Fruit fly (Drosophila melanogaster) whole organism, embryonic: Measurements from ENCODE around the gene Coq7.

Experiments
- Atf3 ChIP-seq: fragments of 200-800 bp; sonication (Bioruptor generic); optimal IDR thresholded peaks from 3 replicates; lab custom pipeline; 2016; ENCODE audit warnings: missing biosample characterization, missing genetic modification characterization
- Atf6 ChIP-seq: fragments of 200-800 bp; sonication (Bioruptor generic); IDR thresholded peaks from 2 replicates; pipeline ENCODE4 v1.3.6; 2022; ENCODE audit warnings: missing biosample characterization, missing genetic modification characterization
- BEAF-32 ChIP-seq: fragments of 200-800 bp; sonication (Bioruptor generic); optimal IDR thresholded peaks from 3 replicates; lab custom pipeline; 2017; ENCODE audit warnings: missing biosample characterization, missing genetic modification characterization, mild to moderate bottlenecking, moderate library complexity, missing genetic modification reagents
- CG10147 ChIP-seq: fragments of 200-800 bp; sonication (Bioruptor generic); optimal IDR thresholded peaks from 2 replicates; lab custom pipeline; 2019; ENCODE audit warnings: missing biosample characterization, mild to moderate bottlenecking, missing genetic modification characterization, moderate library complexity
- CG11504 ChIP-seq: fragments of 200-800 bp; sonication (Bioruptor generic); optimal IDR thresholded peaks from 3 replicates; lab custom pipeline; 2019; ENCODE audit warnings: missing biosample characterization, mild to moderate bottlenecking, missing genetic modification characterization, moderate library complexity
- CG13287 ChIP-seq: fragments of 200-800 bp; sonication (Bioruptor generic); IDR thresholded peaks from 2 replicates; pipeline ENCODE4 v1.3.6; 2022; ENCODE audit warnings: missing biosample characterization, missing genetic modification characterization; ENCODE audit not compliant: partially characterized antibody
- CG15073 ChIP-seq: fragments of 200-800 bp; sonication (Bioruptor generic); optimal IDR thresholded peaks from 2 replicates; lab custom pipeline; 2016; ENCODE audit warnings: missing biosample characterization, missing genetic modification characterization
- CG16779 ChIP-seq: fragments of 200-800 bp; sonication (Bioruptor generic); IDR thresholded peaks from 2 replicates; pipeline ENCODE4 v1.3.6; 2022; ENCODE audit warnings: missing biosample characterization, missing genetic modification characterization
- CG16813 ChIP-seq: fragments of 200-800 bp; sonication (Bioruptor generic); IDR thresholded peaks from 3 replicates; pipeline ENCODE4 v1.3.6; 2022; ENCODE audit warnings: missing biosample characterization, missing genetic modification characterization; ENCODE audit not compliant: partially characterized antibody
- CG17612 ChIP-seq: fragments of 200-800 bp; sonication (Bioruptor generic); IDR thresholded peaks from 2 replicates; pipeline ENCODE4 v1.3.6; 2022; ENCODE audit warnings: missing biosample characterization, missing genetic modification characterization
- CG31365 ChIP-seq: fragments of 200-800 bp; sonication (Bioruptor generic); optimal IDR thresholded peaks from 2 replicates; lab custom pipeline; 2018; ENCODE audit warnings: missing biosample characterization, mild to moderate bottlenecking, missing genetic modification characterization
- CG32532 ChIP-seq: fragments of 200-800 bp; sonication (Bioruptor generic); IDR thresholded peaks from 2 replicates; pipeline ENCODE4 v1.3.6; 2022; ENCODE audit warnings: missing biosample characterization, missing genetic modification characterization
- CG32767 ChIP-seq: fragments of 200-800 bp; sonication (Bioruptor generic); IDR thresholded peaks from 2 replicates; pipeline ENCODE4 v1.3.6; 2022; ENCODE audit warnings: missing biosample characterization, missing genetic modification characterization
- CG4617 ChIP-seq: fragments of 200-800 bp; sonication (Bioruptor generic); optimal IDR thresholded peaks from 3 replicates; lab custom pipeline; 2016; ENCODE audit warnings: missing biosample characterization, missing genetic modification characterization, borderline replicate concordance
- CG5245 ChIP-seq: fragments of 200-800 bp; sonication (Bioruptor generic); optimal IDR thresholded peaks from 3 replicates; lab custom pipeline; 2016; ENCODE audit warnings: missing biosample characterization, missing genetic modification characterization
- CG6765 ChIP-seq: fragments of 200-800 bp; sonication (Bioruptor generic); optimal IDR thresholded peaks from 3 replicates; lab custom pipeline; 2017; ENCODE audit warnings: missing biosample characterization, mild to moderate bottlenecking, missing genetic modification characterization
- CG8388 ChIP-seq: fragments of 200-800 bp; sonication (Bioruptor generic); optimal IDR thresholded peaks from 2 replicates; lab custom pipeline; 2019; ENCODE audit warnings: missing biosample characterization, mild to moderate bottlenecking, missing genetic modification characterization, moderate library complexity
- CG8944 ChIP-seq: fragments of 200-800 bp; sonication (Bioruptor generic); optimal IDR thresholded peaks from 3 replicates; lab custom pipeline; 2016; ENCODE audit warnings: missing biosample characterization, missing genetic modification characterization
- CG9817 ChIP-seq: fragments of 200-800 bp; sonication (Bioruptor generic); optimal IDR thresholded peaks from 2 replicates; lab custom pipeline; 2018; ENCODE audit warnings: missing biosample characterization, mild to moderate bottlenecking, missing genetic modification characterization, moderate library complexity
- CTCF ChIP-seq: fragments of 200-800 bp; sonication (Bioruptor generic); optimal IDR thresholded peaks from 2 replicates; lab custom pipeline; 2017; ENCODE audit warnings: missing biosample characterization, mild to moderate bottlenecking, missing genetic modification characterization, moderate library complexity
- Deaf1 ChIP-seq: fragments of 200-800 bp; optimal IDR thresholded peaks from 3 replicates; lab custom pipeline; 2019; ENCODE audit warnings: missing biosample characterization, mild to moderate bottlenecking, missing genetic modification characterization, moderate library complexity
- Dfd ChIP-seq, 2 experiments: fragments of >200 bp; optimal IDR thresholded peaks; 2 replicates each; lab custom pipeline; 2017; ENCODE audit warnings: missing biosample characterization in 2 of 2, missing genetic modification characterization in 2 of 2
- Fer2 ChIP-seq: fragments of 200-800 bp; sonication (Bioruptor generic); optimal IDR thresholded peaks from 2 replicates; lab custom pipeline; 2018; ENCODE audit warnings: missing biosample characterization, mild to moderate bottlenecking, missing genetic modification characterization, moderate library complexity
- HLHmδ ChIP-seq: fragments of 200-800 bp; sonication (Bioruptor generic); optimal IDR thresholded peaks from 2 replicates; lab custom pipeline; 2018; ENCODE audit warnings: missing biosample characterization, mild to moderate bottlenecking, missing genetic modification characterization, moderate library complexity
- Hand ChIP-seq: fragments of 200-800 bp; sonication (Bioruptor generic); optimal IDR thresholded peaks from 2 replicates; lab custom pipeline; 2017; ENCODE audit warnings: mild to moderate bottlenecking, missing biosample characterization, missing genetic modification reagents, missing genetic modification characterization
- HmgZ ChIP-seq: fragments of 200-800 bp; sonication (Bioruptor generic); optimal IDR thresholded peaks from 2 replicates; lab custom pipeline; 2018; ENCODE audit warnings: missing biosample characterization, mild to moderate bottlenecking, missing genetic modification characterization
- Myb ChIP-seq: fragments of 200-800 bp; sonication (Bioruptor generic); optimal IDR thresholded peaks from 2 replicates; lab custom pipeline; 2016; ENCODE audit warnings: missing biosample characterization, missing genetic modification characterization
- Ptx1 ChIP-seq: fragments of 200-800 bp; sonication (Bioruptor generic); IDR thresholded peaks from 2 replicates; pipeline ENCODE4 v1.3.6; 2022; ENCODE audit warnings: missing biosample characterization, missing genetic modification characterization
- Rx ChIP-seq: fragments of 200-800 bp; sonication (Bioruptor generic); IDR thresholded peaks from 2 replicates; pipeline ENCODE4 v1.3.6; 2022; ENCODE audit warnings: missing biosample characterization, missing genetic modification characterization
- Scr ChIP-seq: fragments of 200-800 bp; sonication (Bioruptor generic); IDR thresholded peaks from 2 replicates; pipeline ENCODE4 v1.3.6; 2022; ENCODE audit warnings: missing biosample characterization, missing genetic modification characterization; ENCODE audit not compliant: partially characterized antibody
- Sin3A ChIP-seq: fragments of >200 bp; optimal IDR thresholded peaks from 2 replicates; lab custom pipeline; 2018
- Xbp1 ChIP-seq: fragments of 200-800 bp; sonication (Bioruptor generic); optimal IDR thresholded peaks from 3 replicates; lab custom pipeline; 2016; ENCODE audit warnings: missing biosample characterization, mild to moderate bottlenecking, missing genetic modification characterization
- ase ChIP-seq: fragments of 200-800 bp; sonication (Bioruptor generic); IDR thresholded peaks from 3 replicates; pipeline ENCODE4 v1.3.6; 2022; ENCODE audit warnings: missing biosample characterization, missing genetic modification characterization
- ash1 ChIP-seq: fragments of 200-800 bp; sonication (Bioruptor generic); optimal IDR thresholded peaks from 2 replicates; lab custom pipeline; 2018; ENCODE audit warnings: missing biosample characterization, mild to moderate bottlenecking, missing genetic modification characterization
- bbx ChIP-seq: fragments of 200-800 bp; sonication (Bioruptor generic); IDR thresholded peaks from 2 replicates; pipeline ENCODE4 v1.3.6; 2022; ENCODE audit warnings: missing biosample characterization, missing genetic modification characterization; ENCODE audit not compliant: partially characterized antibody
- cg ChIP-seq: fragments of 200-800 bp; sonication (Bioruptor generic); optimal IDR thresholded peaks from 3 replicates; lab custom pipeline; 2019; ENCODE audit warnings: missing biosample characterization, mild to moderate bottlenecking, missing genetic modification characterization, moderate library complexity
- disco-r ChIP-seq: fragments of 200-800 bp; sonication (Bioruptor generic); optimal IDR thresholded peaks from 2 replicates; lab custom pipeline; 2016; ENCODE audit warnings: missing biosample characterization, missing genetic modification characterization
- esg ChIP-seq: fragments of 200-800 bp; sonication (Bioruptor generic); conservative IDR thresholded peaks from 2 replicates; pipeline ENCODE4 v1.3.6; 2022; ENCODE audit warnings: missing biosample characterization, missing genetic modification characterization
- ewg ChIP-seq: fragments of 200-800 bp; sonication (Bioruptor generic); optimal IDR thresholded peaks from 3 replicates; lab custom pipeline; 2017; ENCODE audit warnings: mild to moderate bottlenecking, missing biosample characterization, missing genetic modification reagents, missing genetic modification characterization
- eyg ChIP-seq: fragments of 200-800 bp; sonication (Bioruptor generic); optimal IDR thresholded peaks from 3 replicates; lab custom pipeline; 2016; ENCODE audit warnings: missing biosample characterization, missing genetic modification characterization
- gfzf ChIP-seq: fragments of 200-800 bp; sonication (Bioruptor generic); optimal IDR thresholded peaks from 2 replicates; lab custom pipeline; 2016; ENCODE audit warnings: missing biosample characterization, mild to moderate bottlenecking, missing genetic modification characterization, moderate library complexity
- mam ChIP-seq: fragments of 200-800 bp; sonication (Bioruptor generic); optimal IDR thresholded peaks from 3 replicates; lab custom pipeline; 2016; ENCODE audit warnings: missing biosample characterization, missing genetic modification characterization
- mirr ChIP-seq: fragments of 200-800 bp; sonication (Bioruptor generic); optimal IDR thresholded peaks from 3 replicates; lab custom pipeline; 2018; ENCODE audit warnings: missing biosample characterization, mild to moderate bottlenecking, missing genetic modification characterization
- mld ChIP-seq: fragments of 200-800 bp; sonication (Bioruptor generic); IDR thresholded peaks from 3 replicates; pipeline ENCODE4 v1.3.6; 2022; ENCODE audit warnings: missing biosample characterization, missing genetic modification characterization; ENCODE audit not compliant: partially characterized antibody
- ro ChIP-seq: fragments of 200-800 bp; sonication (Bioruptor generic); IDR thresholded peaks from 2 replicates; pipeline ENCODE4 v1.3.6; 2022; ENCODE audit warnings: missing biosample characterization, missing genetic modification characterization
- sens ChIP-seq: fragments of 200-800 bp; sonication (Bioruptor generic); peaks from one replicate; lab custom pipeline; 2016; ENCODE audit warnings: missing biosample characterization, missing genetic modification characterization
- sqz ChIP-seq: fragments of 200-800 bp; sonication (Bioruptor generic); optimal IDR thresholded peaks from 3 replicates; lab custom pipeline; 2018; ENCODE audit warnings: missing biosample characterization, mild to moderate bottlenecking, missing genetic modification characterization
- trem ChIP-seq: fragments of 200-800 bp; optimal IDR thresholded peaks from 3 replicates; lab custom pipeline; 2019; ENCODE audit warnings: missing biosample characterization, mild to moderate bottlenecking, missing genetic modification characterization, moderate library complexity
- ttk ChIP-seq: fragments of 200-800 bp; sonication (Bioruptor generic); IDR thresholded peaks from 2 replicates; pipeline ENCODE4 v2.1.2; 2022; ENCODE audit warnings: missing biosample characterization, missing genetic modification characterization
- vnd ChIP-seq: fragments of 200-800 bp; sonication (Bioruptor generic); IDR thresholded peaks from 3 replicates; pipeline ENCODE4 v1.3.6; 2022; ENCODE audit warnings: missing biosample characterization, missing genetic modification characterization; ENCODE audit not compliant: partially characterized antibody
- wek ChIP-seq: fragments of 200-800 bp; sonication (Bioruptor generic); optimal IDR thresholded peaks from 3 replicates; lab custom pipeline; 2018; ENCODE audit warnings: missing biosample characterization, mild to moderate bottlenecking, missing genetic modification characterization, moderate library complexity

The Coq7 gene

dm6 chrX:6770924-6771323 lies at the start of gene Coq7:
Coq7 (plus strand) TSS chrX:6771225.
- TF ChIP-seq CG31365 (no peak), CG6765 (peak; percentile 63), CG17612 (GFP tag; lab: Robert Waterston, UW) (peak; percentile 40; the same call in 1 of the 2 replicates), wek (GFP tag; lab: Kevin White, UChicago) (peak; percentile 44), Fer2 (no peak), Xbp1 (GFP tag; lab: Kevin White, UChicago) (peak; percentile 94), ash1 (GFP tag; lab: Kevin White, UChicago) (no peak), Ptx1 (peak; percentile 94), sens (GFP tag; lab: Kevin White, UChicago) (peak; percentile 94), HmgZ (tag; lab: Kevin White, UChicago) (peak; percentile 92), Myb (GFP tag; lab: Kevin White, UChicago) (peak; percentile 17), trem (tag; lab: Kevin White, UChicago) (peak; percentile 86), CG4617 (GFP tag; lab: Kevin White, UChicago) (peak; percentile 91), CG5245 (GFP tag; lab: Kevin White, UChicago) (peak; percentile 76), mld (GFP tag; lab: Robert Waterston, UW) (peak; percentile 91), ro (GFP tag; lab: Robert Waterston, UW) (peak; percentile 65), Dfd (GFP tag; optimal IDR thresholded peaks at IDR 0.05; lab: Kevin White, UChicago) (no peak), mam (GFP tag; lab: Kevin White, UChicago) (peak; percentile 67), Scr (GFP tag; lab: Robert Waterston, UW) (peak; percentile 99), ase (GFP tag; lab: Robert Waterston, UW) (peak; percentile 89), cg (GFP tag; lab: Kevin White, UChicago) (peak; percentile 64), CG8388 (GFP tag; lab: Kevin White, UChicago) (peak; percentile 80), vnd (GFP tag; lab: Robert Waterston, UW) (peak; percentile 99), CG11504 (tag; lab: Kevin White, UChicago) (no peak), CG13287 (GFP tag; lab: Robert Waterston, UW) (peak; percentile 99), CG16813 (GFP tag; lab: Robert Waterston, UW) (peak; percentile 98), CG16779 (GFP tag; lab: Robert Waterston, UW) (peak; percentile 58; the same call in 1 of the 2 replicates), eyg (no peak), Rx (peak; percentile 89), disco-r (GFP tag; lab: Kevin White, UChicago) (no peak), CTCF (peak; percentile 8), BEAF-32 (GFP tag; lab: Kevin White, UChicago) (peak; percentile 95), CG10147 (no peak), Atf6 (GFP tag; lab: Robert Waterston, UW) (peak; percentile 87), Hand (peak; percentile 19), bbx (GFP tag; lab: Robert Waterston, UW) (peak; percentile 95), gfzf (no peak), CG32532 (GFP tag; lab: Robert Waterston, UW) (peak; percentile 92), CG8944 (GFP tag; lab: Kevin White, UChicago) (peak; percentile 46), Atf3 (GFP tag; lab: Kevin White, UChicago) (no peak), CG15073 (GFP tag; lab: Kevin White, UChicago) (peak; percentile 39), mirr (GFP tag; lab: Kevin White, UChicago) (no peak), sqz (no peak), ewg (peak; percentile 78), Deaf1 (tag; lab: Kevin White, UChicago) (no peak), Sin3A (peak; percentile 55), HLHmδ (GFP tag; lab: Kevin White, UChicago) (no peak), CG32767 (peak; percentile 84), ttk (GFP tag; lab: Robert Waterston, UW) (peak; percentile 88), esg (GFP tag; lab: Robert Waterston, UW) (peak; percentile 91), CG9817 (tag; lab: Kevin White, UChicago) (peak; percentile 88)
